Fruit fly (Drosophila melanogaster) Kc167 (cell line): Measurements from ENCODE around the gene CG7239.

Experiments
- Myc ChIP-seq: fragments of >200 bp; optimal IDR thresholded peaks from 2 replicates; lab custom pipeline; 2017; ENCODE audit warnings: missing external identifiers
- Sin3A ChIP-seq: fragments of >200 bp; optimal IDR thresholded peaks from 2 replicates; lab custom pipeline; 2018; ENCODE audit warnings: missing external identifiers
- h ChIP-seq: fragments of >200 bp; optimal IDR thresholded peaks from 3 replicates; lab custom pipeline; 2018; ENCODE audit warnings: missing external identifiers

dm6 chr2L:5805091-5805817, 3.2 kb downstream of the CG7239 start, which contains the start of gene CG11034:
- TF ChIP-seq Sin3A (no peak), h (lab: Kevin White, UChicago) (no peak), Myc (lab: Kevin White, UChicago) (no peak)
